Fruit fly (Drosophila melanogaster) whole organism, prepupa: ENCODE measurements around the gene Pburs.
A peak's percentile ranks its signal among the peaks of the same experiment; 100 is the strongest.

Experiments used
- Blimp-1 ChIP-seq: fragments of 200-800 bp; sonication (Bioruptor generic); optimal IDR thresholded peaks from 3 replicates; lab custom pipeline; 2017; ENCODE audit warnings: missing biosample characterization, missing genetic modification characterization, mild to moderate bottlenecking, moderate library complexity, missing genetic modification reagents
- CG10669 ChIP-seq: fragments of 200-800 bp; sonication (Bioruptor generic); optimal IDR thresholded peaks from 3 replicates; lab custom pipeline; 2018; ENCODE audit warnings: missing biosample characterization, mild to moderate bottlenecking, missing genetic modification characterization, moderate library complexity
- CG11762 ChIP-seq: fragments of 200-800 bp; sonication (Bioruptor generic); optimal IDR thresholded peaks from 3 replicates; lab custom pipeline; 2016; ENCODE audit warnings: missing biosample characterization, missing genetic modification characterization; ENCODE audit not compliant: insufficient read depth
- CG11902 ChIP-seq: fragments of 200-800 bp; sonication (Bioruptor generic); optimal IDR thresholded peaks from 3 replicates; lab custom pipeline; 2016; ENCODE audit warnings: missing biosample characterization, missing genetic modification characterization
- CG15336 ChIP-seq: fragments of 200-800 bp; sonication (Bioruptor generic); IDR thresholded peaks from 2 replicates; pipeline ENCODE4 v1.3.6; 2022; ENCODE audit warnings: missing biosample characterization, missing genetic modification characterization
- CG1621 ChIP-seq: fragments of 200-800 bp; sonication (Bioruptor generic); optimal IDR thresholded peaks from 3 replicates; lab custom pipeline; 2018; ENCODE audit warnings: missing biosample characterization, mild to moderate bottlenecking, missing genetic modification characterization
- CG16779 ChIP-seq: fragments of 200-800 bp; sonication (Bioruptor generic); optimal IDR thresholded peaks from 3 replicates; lab custom pipeline; 2017; ENCODE audit warnings: missing biosample characterization, mild to moderate bottlenecking, missing genetic modification characterization
- CG31627 ChIP-seq: fragments of 200-800 bp; sonication (Bioruptor generic); optimal IDR thresholded peaks from 3 replicates; lab custom pipeline; 2016; ENCODE audit warnings: missing biosample characterization, missing genetic modification characterization
- CG32006 ChIP-seq: fragments of 200-800 bp; sonication (Bioruptor generic); optimal IDR thresholded peaks from 3 replicates; lab custom pipeline; 2017; ENCODE audit warnings: missing biosample characterization, mild to moderate bottlenecking, missing genetic modification characterization
- CG34406 ChIP-seq: fragments of 200-800 bp; sonication (Bioruptor generic); optimal IDR thresholded peaks from 3 replicates; lab custom pipeline; 2016; ENCODE audit warnings: missing biosample characterization, missing genetic modification characterization
- CG3919 ChIP-seq: fragments of 200-800 bp; sonication (Bioruptor generic); optimal IDR thresholded peaks from 3 replicates; lab custom pipeline; 2016; ENCODE audit warnings: missing biosample characterization, missing genetic modification characterization
- CG4318 ChIP-seq: fragments of 200-800 bp; sonication (Bioruptor generic); optimal IDR thresholded peaks from 3 replicates; lab custom pipeline; 2017; ENCODE audit warnings: missing biosample characterization, mild to moderate bottlenecking, missing genetic modification characterization
- CG6163 ChIP-seq: fragments of 200-800 bp; sonication (Bioruptor generic); IDR thresholded peaks from 3 replicates; pipeline ENCODE4 v1.3.6; 2022; ENCODE audit warnings: missing biosample characterization, missing genetic modification characterization
- CG6792 ChIP-seq: fragments of 200-800 bp; sonication (Bioruptor generic); optimal IDR thresholded peaks from 3 replicates; lab custom pipeline; 2016; ENCODE audit warnings: missing biosample characterization, missing genetic modification characterization
- CG6854 ChIP-seq: fragments of 200-800 bp; sonication (Bioruptor generic); optimal IDR thresholded peaks from 2 replicates; lab custom pipeline; 2017; ENCODE audit warnings: missing biosample characterization, mild to moderate bottlenecking, missing genetic modification characterization
- CG7368 ChIP-seq: fragments of 200-800 bp; sonication (Bioruptor generic); optimal IDR thresholded peaks from 3 replicates; lab custom pipeline; 2016; ENCODE audit warnings: missing biosample characterization, missing genetic modification characterization
- CG8119 ChIP-seq: fragments of 200-800 bp; sonication (Bioruptor generic); IDR thresholded peaks from 3 replicates; pipeline ENCODE4 v1.3.6; 2022; ENCODE audit warnings: missing biosample characterization, missing genetic modification characterization
- CG9139 ChIP-seq: fragments of 200-800 bp; sonication (Bioruptor generic); optimal IDR thresholded peaks from 3 replicates; lab custom pipeline; 2017; ENCODE audit warnings: missing biosample characterization, mild to moderate bottlenecking, missing genetic modification characterization
- Eip75B ChIP-seq: fragments of 200-800 bp; sonication (Bioruptor generic); optimal IDR thresholded peaks from 3 replicates; lab custom pipeline; 2016; ENCODE audit warnings: missing biosample characterization, missing genetic modification characterization
- Eip93F ChIP-seq: fragments of 200-800 bp; sonication (Bioruptor generic); optimal IDR thresholded peaks from 2 replicates; lab custom pipeline; 2016; ENCODE audit warnings: missing biosample characterization, mild to moderate bottlenecking, missing genetic modification characterization
- Ets21C ChIP-seq: fragments of 200-800 bp; sonication (Bioruptor generic); optimal IDR thresholded peaks from 3 replicates; lab custom pipeline; 2016; ENCODE audit warnings: missing biosample characterization, missing genetic modification characterization
- Ets96B ChIP-seq: fragments of 200-800 bp; optimal IDR thresholded peaks from 2 replicates; lab custom pipeline; 2019; ENCODE audit warnings: missing biosample characterization, mild to moderate bottlenecking, missing genetic modification characterization, moderate library complexity
- Gug ChIP-seq: fragments of 200-800 bp; sonication (Bioruptor generic); IDR thresholded peaks from 2 replicates; pipeline ENCODE4 v1.3.6; 2022; ENCODE audit warnings: missing biosample characterization, missing genetic modification characterization
- Hr38 ChIP-seq: sonication (Bioruptor generic); optimal IDR thresholded peaks from 2 replicates; lab custom pipeline; 2016; ENCODE audit warnings: missing biosample characterization, missing genetic modification characterization
- Hr39 ChIP-seq: fragments of 200-800 bp; sonication (Bioruptor generic); optimal IDR thresholded peaks from 2 replicates; lab custom pipeline; 2016; ENCODE audit warnings: missing biosample characterization, missing genetic modification characterization
- Lpt ChIP-seq: fragments of 200-800 bp; sonication (Bioruptor generic); optimal IDR thresholded peaks from 3 replicates; lab custom pipeline; 2016; ENCODE audit warnings: missing biosample characterization, missing genetic modification characterization
- Met ChIP-seq: fragments of 200-800 bp; sonication (Bioruptor generic); optimal IDR thresholded peaks from 3 replicates; lab custom pipeline; 2016; ENCODE audit warnings: missing biosample characterization, missing genetic modification characterization
- OdsH ChIP-seq: fragments of 200-800 bp; sonication (Bioruptor generic); optimal IDR thresholded peaks from 3 replicates; lab custom pipeline; 2016; ENCODE audit warnings: missing biosample characterization, missing genetic modification characterization
- Smox ChIP-seq: fragments of 200-800 bp; sonication (Bioruptor generic); optimal IDR thresholded peaks from 3 replicates; lab custom pipeline; 2016; ENCODE audit warnings: missing biosample characterization, missing genetic modification characterization
- Sox102F ChIP-seq: fragments of 200-800 bp; sonication (Bioruptor generic); optimal IDR thresholded peaks from 2 replicates; lab custom pipeline; 2016; ENCODE audit warnings: missing biosample characterization, mild to moderate bottlenecking, missing genetic modification characterization
- Sox14 ChIP-seq: fragments of 200-800 bp; sonication (Bioruptor generic); optimal IDR thresholded peaks from 3 replicates; lab custom pipeline; 2016; ENCODE audit warnings: missing biosample characterization, missing genetic modification characterization
- Sox15 ChIP-seq: fragments of 200-800 bp; sonication (Bioruptor generic); optimal IDR thresholded peaks from 3 replicates; lab custom pipeline; 2016; ENCODE audit warnings: missing biosample characterization, missing genetic modification characterization
- acj6 ChIP-seq: fragments of 200-800 bp; sonication (Bioruptor generic); optimal IDR thresholded peaks from 3 replicates; lab custom pipeline; 2016; ENCODE audit warnings: missing biosample characterization, missing genetic modification characterization
- cyc ChIP-seq: fragments of 200-800 bp; sonication (Bioruptor generic); optimal IDR thresholded peaks from 3 replicates; lab custom pipeline; 2016; ENCODE audit warnings: missing biosample characterization, missing genetic modification characterization
- dac ChIP-seq: fragments of 200-800 bp; sonication (Bioruptor generic); optimal IDR thresholded peaks from 2 replicates; lab custom pipeline; 2017; ENCODE audit warnings: missing biosample characterization, mild to moderate bottlenecking, missing genetic modification characterization
- dsx ChIP-seq: fragments of 200-800 bp; optimal IDR thresholded peaks from 3 replicates; lab custom pipeline; 2019; ENCODE audit warnings: missing biosample characterization, mild to moderate bottlenecking, missing genetic modification characterization, moderate library complexity; ENCODE audit not compliant: poor library complexity, severe bottlenecking
- eg ChIP-seq: fragments of 200-800 bp; sonication (Bioruptor generic); IDR thresholded peaks from 3 replicates; pipeline ENCODE4 v1.3.6; 2022; ENCODE audit warnings: missing biosample characterization, missing genetic modification characterization
- esn ChIP-seq: fragments of 200-800 bp; sonication (Bioruptor generic); optimal IDR thresholded peaks from 2 replicates; lab custom pipeline; 2016; ENCODE audit warnings: missing biosample characterization, mild to moderate bottlenecking, missing genetic modification characterization, moderate library complexity
- fd59A ChIP-seq: fragments of 200-800 bp; sonication (Bioruptor generic); optimal IDR thresholded peaks from 2 replicates; lab custom pipeline; 2017; ENCODE audit warnings: missing biosample characterization, mild to moderate bottlenecking, missing genetic modification characterization, missing genetic modification reagents
- fd85E ChIP-seq: fragments of 200-800 bp; sonication (Bioruptor generic); optimal IDR thresholded peaks from 3 replicates; lab custom pipeline; 2016; ENCODE audit warnings: missing biosample characterization, missing genetic modification characterization
- fkh ChIP-seq: fragments of 200-800 bp; sonication (Bioruptor generic); optimal IDR thresholded peaks from 3 replicates; lab custom pipeline; 2017; ENCODE audit warnings: missing biosample characterization, mild to moderate bottlenecking, missing genetic modification characterization, moderate library complexity
- lz ChIP-seq: fragments of 200-800 bp; sonication (Bioruptor generic); optimal IDR thresholded peaks from 3 replicates; lab custom pipeline; 2016; ENCODE audit warnings: missing biosample characterization, missing genetic modification characterization
- net ChIP-seq: fragments of 200-800 bp; sonication (Bioruptor generic); optimal IDR thresholded peaks from 3 replicates; lab custom pipeline; 2016; ENCODE audit warnings: missing biosample characterization, missing genetic modification characterization
- pdm3 ChIP-seq: fragments of 200-800 bp; sonication (Bioruptor generic); optimal IDR thresholded peaks from 3 replicates; lab custom pipeline; 2016; ENCODE audit warnings: missing biosample characterization, missing genetic modification characterization
- salr ChIP-seq, 2 experiments: fragments of 200-800 bp; sonication (Bioruptor generic); optimal IDR thresholded peaks; 3 replicates each; lab custom pipeline; 2016 to 2018; ENCODE audit warnings: missing biosample characterization in 2 of 2, missing genetic modification characterization in 2 of 2, mild to moderate bottlenecking in 1 of 2
- ss ChIP-seq, 2 experiments: fragments of 200-800 bp; sonication (Bioruptor generic); optimal IDR thresholded peaks; 2 replicates in 1 of 2; 3 replicates in 1 of 2; lab custom pipeline; 2017 to 2018; ENCODE audit warnings: mild to moderate bottlenecking in 2 of 2, missing biosample characterization in 2 of 2, missing genetic modification characterization in 2 of 2, moderate library complexity in 1 of 2
- svp ChIP-seq: fragments of 200-800 bp; sonication (Bioruptor generic); peaks from one replicate; lab custom pipeline; 2016; ENCODE audit warnings: missing biosample characterization, missing genetic modification characterization
- topi ChIP-seq: fragments of 200-800 bp; sonication (Bioruptor generic); optimal IDR thresholded peaks from 3 replicates; lab custom pipeline; 2016; ENCODE audit warnings: missing biosample characterization, missing genetic modification characterization
- vri ChIP-seq: fragments of 200-800 bp; sonication (Bioruptor generic); optimal IDR thresholded peaks from 3 replicates; lab custom pipeline; 2016; ENCODE audit warnings: missing biosample characterization, mild to moderate bottlenecking, missing genetic modification characterization

The Pburs gene

DNA sequence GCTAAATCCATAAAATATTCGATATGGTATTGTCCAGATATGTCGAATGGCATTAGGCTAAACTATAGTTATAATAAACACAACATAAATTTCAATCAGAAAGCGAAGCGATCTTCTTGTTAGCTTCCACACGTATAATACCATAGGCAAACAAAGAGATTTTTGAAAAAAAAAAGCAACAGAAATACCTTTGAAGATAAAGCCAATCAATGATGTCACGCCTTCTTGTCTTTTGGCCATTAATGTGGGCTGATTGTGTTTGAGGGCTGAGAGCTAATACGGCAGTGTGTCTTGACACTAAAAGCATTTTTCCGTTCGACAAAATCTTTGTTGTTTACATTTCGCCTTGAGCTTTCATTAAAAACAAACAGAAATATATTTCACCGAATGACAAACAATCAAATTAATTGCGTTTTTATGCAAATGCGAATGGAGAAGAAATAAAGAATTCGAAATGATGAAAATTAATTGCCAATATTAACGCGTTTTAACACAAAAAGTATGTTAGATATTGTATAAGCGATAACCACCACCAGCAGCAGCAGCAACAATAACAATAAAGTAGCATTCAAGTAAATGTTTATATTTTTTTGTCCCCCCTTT is 2.7 kb downstream of the Pburs start:
- TF ChIP-seq Ets96B (tag; lab: Kevin White, UChicago): no peak
- TF ChIP-seq Eip75B (GFP tag; lab: Kevin White, UChicago): no peak
- TF ChIP-seq esn (GFP tag; lab: Kevin White, UChicago): no peak
- no peak for TF ChIP-seq Gug (GFP tag; lab: Robert Waterston, UW)
- no peak for TF ChIP-seq CG34406 (GFP tag; lab: Kevin White, UChicago)
- TF ChIP-seq vri (GFP tag; lab: Kevin White, UChicago): no peak
- no peak for TF ChIP-seq Smox (GFP tag; lab: Kevin White, UChicago)

DNA sequence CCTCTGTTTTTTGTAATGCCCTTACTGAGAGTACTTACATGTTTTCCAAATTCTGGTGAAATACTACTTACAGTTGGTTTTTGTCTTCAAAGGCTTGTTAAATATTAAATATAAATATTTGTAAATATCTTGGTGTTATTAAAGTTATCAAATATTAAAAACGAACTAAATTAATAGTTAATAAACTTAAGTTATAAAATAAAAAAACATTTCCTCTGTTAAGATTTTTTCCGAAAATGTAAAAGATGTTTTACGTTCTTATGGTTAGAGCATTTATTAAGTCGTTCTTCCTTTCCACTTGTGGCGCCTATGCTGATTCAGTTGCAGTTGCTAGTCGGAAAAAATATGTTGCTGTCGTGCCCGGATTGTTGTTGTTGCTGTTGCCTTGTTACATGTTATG is 3.7 kb downstream of the Pburs start:
- no peak for TF ChIP-seq Eip93F (GFP tag; lab: Kevin White, UChicago)
- no peak for TF ChIP-seq Hr38 (GFP tag; lab: Kevin White, UChicago)
- no peak for TF ChIP-seq cyc (GFP tag; lab: Kevin White, UChicago)
- TF ChIP-seq OdsH (GFP tag; lab: Kevin White, UChicago): peak; percentile 12
- peak; percentile 67 for TF ChIP-seq Ets96B (tag; lab: Kevin White, UChicago)
- no peak for TF ChIP-seq CG11902 (GFP tag; lab: Kevin White, UChicago)
- TF ChIP-seq CG10669 (GFP tag; lab: Kevin White, UChicago): peak; percentile 3
- peak; percentile 48; the same call in 1 of the 3 replicates for TF ChIP-seq CG8119 (GFP tag; lab: Robert Waterston, UW)
- no peak for TF ChIP-seq fd85E (GFP tag; lab: Kevin White, UChicago)
- TF ChIP-seq CG32006 (GFP tag; lab: Kevin White, UChicago): peak; percentile 66
- no peak for TF ChIP-seq svp
- TF ChIP-seq ss (GFP tag; optimal IDR thresholded peaks at IDR 0.05; lab: Kevin White, UChicago): peak; percentile 19 to 39
- no peak for TF ChIP-seq Sox15 (GFP tag; lab: Kevin White, UChicago)
- TF ChIP-seq salr (GFP tag; optimal IDR thresholded peaks at IDR 0.05; lab: Kevin White, UChicago): peak in 1 of 2 experiments; percentile 48
- no peak for TF ChIP-seq CG7368 (GFP tag; lab: Kevin White, UChicago)
- TF ChIP-seq CG15336 (GFP tag; lab: Robert Waterston, UW): peak; percentile 52; the same call in 1 of the 2 replicates
- TF ChIP-seq Gug (GFP tag; lab: Robert Waterston, UW): no peak
- no peak for TF ChIP-seq CG9139 (GFP tag; lab: Kevin White, UChicago)
- peak; percentile 27 for TF ChIP-seq Lpt
- TF ChIP-seq dac (GFP tag; lab: Kevin White, UChicago): no peak
- peak; percentile 33 for TF ChIP-seq acj6 (GFP tag; lab: Kevin White, UChicago)
- TF ChIP-seq eg (GFP tag; lab: Robert Waterston, UW): no peak
- peak; percentile 42 for TF ChIP-seq dsx (GFP tag; lab: Kevin White, UChicago)
- TF ChIP-seq lz (GFP tag; lab: Kevin White, UChicago): no peak
- TF ChIP-seq pdm3: no peak
- TF ChIP-seq Sox14: no peak
- TF ChIP-seq Sox102F: no peak
- no peak for TF ChIP-seq Ets21C (GFP tag; lab: Kevin White, UChicago)
- TF ChIP-seq fkh (GFP tag; lab: Kevin White, UChicago): no peak
- no peak for TF ChIP-seq CG6854 (GFP tag; lab: Kevin White, UChicago)
- no peak for TF ChIP-seq Met (GFP tag; lab: Kevin White, UChicago)
- TF ChIP-seq CG6163 (GFP tag; lab: Robert Waterston, UW): no peak
- no peak for TF ChIP-seq CG16779 (tag; lab: Kevin White, UChicago)
- no peak for TF ChIP-seq Smox (GFP tag; lab: Kevin White, UChicago)
- TF ChIP-seq CG11762 (GFP tag; lab: Kevin White, UChicago): peak; percentile 1
- peak; percentile 45 for TF ChIP-seq CG4318 (GFP tag; lab: Kevin White, UChicago)
- no peak for TF ChIP-seq topi (GFP tag; lab: Kevin White, UChicago)
- TF ChIP-seq CG3919: peak; percentile 20
- no peak for TF ChIP-seq CG31627
- TF ChIP-seq CG1621: no peak
- no peak for TF ChIP-seq net (GFP tag; lab: Kevin White, UChicago)
- no peak for TF ChIP-seq CG6792 (GFP tag; lab: Kevin White, UChicago)
- TF ChIP-seq vri (GFP tag; lab: Kevin White, UChicago): no peak
- TF ChIP-seq fd59A (GFP tag; lab: Kevin White, UChicago): no peak
- no peak for TF ChIP-seq Eip75B (GFP tag; lab: Kevin White, UChicago)
- no peak for TF ChIP-seq Blimp-1
- TF ChIP-seq Hr39 (GFP tag; lab: Kevin White, UChicago): no peak
